Worm (Caenorhabditis elegans) whole organism, L3 larva: ENCODE results near the gene F56D5.6.

ENCODE experiments used
- aly-2 ChIP-seq: fragments of 150-350 bp; optimal IDR thresholded peaks from 2 replicates; lab custom pipeline; 2014; ENCODE audit warnings: missing biosample characterization, missing genetic modification characterization
- egl-27 ChIP-seq: sonication (generic microtip); optimal IDR thresholded peaks from 4 replicates; lab custom pipeline; 2017; ENCODE audit warnings: missing biosample characterization, missing genetic modification reagents, missing genetic modification characterization
- elt-1 ChIP-seq: fragments of 150-350 bp; optimal IDR thresholded peaks from 2 replicates; lab custom pipeline; 2014; ENCODE audit warnings: missing biosample characterization, missing genetic modification characterization
- lin-39 ChIP-seq: fragments of 150-350 bp; optimal IDR thresholded peaks from 2 replicates; lab custom pipeline; 2018; ENCODE audit warnings: missing biosample characterization, missing genetic modification reagents, missing genetic modification characterization
- mml-1 ChIP-seq: fragments of 150-350 bp; sonication (generic microtip); optimal IDR thresholded peaks from 3 replicates; lab custom pipeline; 2014; ENCODE audit warnings: missing biosample characterization, missing genetic modification characterization
- nfya-1 ChIP-seq: sonication (generic microtip); optimal IDR thresholded peaks from 2 replicates; lab custom pipeline; 2017; ENCODE audit warnings: missing genetic modification characterization, mild to moderate bottlenecking, missing compliant biosample characterization, antibody characterized with exemption, moderate library complexity; ENCODE audit not compliant: insufficient read depth
- nhr-237 ChIP-seq: fragments of 150-350 bp; optimal IDR thresholded peaks from 2 replicates; lab custom pipeline; 2014; ENCODE audit warnings: missing biosample characterization, missing genetic modification characterization
- nhr-28 ChIP-seq: fragments of 150-350 bp; optimal IDR thresholded peaks from 2 replicates; lab custom pipeline; 2014; ENCODE audit warnings: missing biosample characterization, missing genetic modification characterization
- nhr-67 ChIP-seq: fragments of 150-350 bp; optimal IDR thresholded peaks from 2 replicates; lab custom pipeline; 2014; ENCODE audit warnings: missing biosample characterization, missing genetic modification characterization
- nhr-77 ChIP-seq: fragments of 150-350 bp; optimal IDR thresholded peaks from 2 replicates; lab custom pipeline; 2014; ENCODE audit warnings: missing biosample characterization, missing genetic modification characterization
- pha-4 ChIP-seq: fragments of 150-350 bp; optimal IDR thresholded peaks from 2 replicates; lab custom pipeline; 2014; ENCODE audit warnings: missing biosample characterization, missing genetic modification reagents, missing genetic modification characterization
- skn-1 ChIP-seq: fragments of 150-350 bp; optimal IDR thresholded peaks from 2 replicates; lab custom pipeline; 2014; ENCODE audit warnings: missing biosample characterization, missing genetic modification characterization
- unc-39 ChIP-seq: sonication (generic microtip); optimal IDR thresholded peaks from 4 replicates; lab custom pipeline; 2017; ENCODE audit warnings: missing biosample characterization, missing genetic modification characterization
- unc-62 ChIP-seq: fragments of 150-350 bp; sonication (generic microtip); optimal IDR thresholded peaks from 4 replicates; lab custom pipeline; 2014; ENCODE audit warnings: missing biosample characterization, missing genetic modification reagents, missing genetic modification characterization

ce11 chrIV:9408004-9408403 lies 6.3 kb downstream of the F56D5.6 start, which contains the start of gene F56D5.5:
- no peak for TF ChIP-seq aly-2 (tag; lab: Kevin White, UChicago)
- no peak for TF ChIP-seq unc-39
- TF ChIP-seq nhr-237 (tag; lab: Kevin White, UChicago), result no peak
- no peak for TF ChIP-seq nhr-67 (tag; lab: Kevin White, UChicago)
- TF ChIP-seq skn-1 (tag; lab: Kevin White, UChicago), result no peak
- TF ChIP-seq mml-1 (tag; lab: Kevin White, UChicago), result no peak
- TF ChIP-seq nfya-1 (tag; lab: Kevin White, UChicago), result no peak
- TF ChIP-seq lin-39, result no peak
- TF ChIP-seq unc-62 (GFP tag; lab: Kevin White, UChicago), result no peak
- no peak for TF ChIP-seq nhr-77
- no peak for TF ChIP-seq elt-1 (tag; lab: Kevin White, UChicago)
- TF ChIP-seq pha-4 (tag; lab: Kevin White, UChicago), result no peak
- no peak for TF ChIP-seq nhr-28 (tag; lab: Kevin White, UChicago)
- no peak for TF ChIP-seq egl-27 (tag; lab: Kevin White, UChicago)
